Fruit fly (Drosophila melanogaster) whole organism, embryonic: Measurements from ENCODE around the gene Gs2.

ENCODE experiments used
- Aef1 ChIP-seq: fragments of 200-800 bp; sonication (Bioruptor generic); IDR thresholded peaks from 3 replicates; pipeline ENCODE4 v1.3.6; 2022; ENCODE audit warnings: missing biosample characterization, missing genetic modification characterization
- CG10267 ChIP-seq: fragments of 200-800 bp; sonication (Bioruptor generic); optimal IDR thresholded peaks from 2 replicates; lab custom pipeline; 2018; ENCODE audit warnings: missing biosample characterization, mild to moderate bottlenecking, missing genetic modification characterization, moderate library complexity
- CG12155 ChIP-seq: fragments of 200-800 bp; sonication (Bioruptor generic); optimal IDR thresholded peaks from 3 replicates; lab custom pipeline; 2016; ENCODE audit warnings: missing biosample characterization, missing genetic modification characterization
- CG12236 ChIP-seq: fragments of 200-800 bp; sonication (Bioruptor generic); optimal IDR thresholded peaks from 2 replicates; lab custom pipeline; 2016; ENCODE audit warnings: missing biosample characterization, missing genetic modification characterization
- CG13287 ChIP-seq: fragments of 200-800 bp; sonication (Bioruptor generic); IDR thresholded peaks from 2 replicates; pipeline ENCODE4 v1.3.6; 2022; ENCODE audit warnings: missing biosample characterization, missing genetic modification characterization; ENCODE audit not compliant: partially characterized antibody
- CG16779 ChIP-seq: fragments of 200-800 bp; sonication (Bioruptor generic); IDR thresholded peaks from 2 replicates; pipeline ENCODE4 v1.3.6; 2022; ENCODE audit warnings: missing biosample characterization, missing genetic modification characterization
- CG17361 ChIP-seq: fragments of 200-800 bp; sonication (Bioruptor generic); IDR thresholded peaks from 3 replicates; pipeline ENCODE4 v1.3.6; 2022; ENCODE audit warnings: missing biosample characterization, missing genetic modification characterization
- CG17385 ChIP-seq: fragments of 200-800 bp; sonication (Bioruptor generic); optimal IDR thresholded peaks from 3 replicates; lab custom pipeline; 2018; ENCODE audit warnings: missing biosample characterization, mild to moderate bottlenecking, missing genetic modification characterization
- CG17568 ChIP-seq: fragments of 200-800 bp; sonication (Bioruptor generic); optimal IDR thresholded peaks from 2 replicates; lab custom pipeline; 2018; ENCODE audit warnings: missing biosample characterization, mild to moderate bottlenecking, missing genetic modification characterization, moderate library complexity
- CG18764 ChIP-seq: fragments of 200-800 bp; sonication (Bioruptor generic); optimal IDR thresholded peaks from 3 replicates; lab custom pipeline; 2016; ENCODE audit warnings: missing biosample characterization, missing genetic modification characterization
- CG2116 ChIP-seq: fragments of 200-800 bp; sonication (Bioruptor generic); optimal IDR thresholded peaks from 3 replicates; lab custom pipeline; 2018; ENCODE audit warnings: missing biosample characterization, mild to moderate bottlenecking, missing genetic modification characterization
- CG3163 ChIP-seq: fragments of 200-800 bp; sonication (Bioruptor generic); optimal IDR thresholded peaks from 3 replicates; lab custom pipeline; 2016; ENCODE audit warnings: missing biosample characterization, missing genetic modification characterization
- CG32532 ChIP-seq: fragments of 200-800 bp; sonication (Bioruptor generic); IDR thresholded peaks from 2 replicates; pipeline ENCODE4 v1.3.6; 2022; ENCODE audit warnings: missing biosample characterization, missing genetic modification characterization
- CG33213 ChIP-seq: fragments of 200-800 bp; sonication (Bioruptor generic); optimal IDR thresholded peaks from 3 replicates; lab custom pipeline; 2016; ENCODE audit warnings: missing biosample characterization, missing genetic modification characterization
- CG42726 ChIP-seq: fragments of 200-800 bp; sonication (Bioruptor generic); IDR thresholded peaks from 2 replicates; pipeline ENCODE4 v1.3.6; 2022; ENCODE audit warnings: missing biosample characterization, missing genetic modification characterization; ENCODE audit not compliant: partially characterized antibody
- CG4328 ChIP-seq: fragments of 200-800 bp; sonication (Bioruptor generic); optimal IDR thresholded peaks from 3 replicates; lab custom pipeline; 2017; ENCODE audit warnings: missing biosample characterization, missing genetic modification reagents, missing genetic modification characterization
- CG4424 ChIP-seq: fragments of 200-800 bp; sonication (Bioruptor generic); optimal IDR thresholded peaks from 3 replicates; lab custom pipeline; 2016; ENCODE audit warnings: missing biosample characterization, missing genetic modification characterization
- CG4820 ChIP-seq: fragments of 200-800 bp; sonication (Bioruptor generic); optimal IDR thresholded peaks from 3 replicates; lab custom pipeline; 2016; ENCODE audit warnings: missing biosample characterization, missing genetic modification characterization
- CG5245 ChIP-seq: fragments of 200-800 bp; sonication (Bioruptor generic); optimal IDR thresholded peaks from 3 replicates; lab custom pipeline; 2016; ENCODE audit warnings: missing biosample characterization, missing genetic modification characterization
- CG7745 ChIP-seq: fragments of 200-800 bp; sonication (Bioruptor generic); optimal IDR thresholded peaks from 2 replicates; lab custom pipeline; 2018; ENCODE audit warnings: missing biosample characterization, mild to moderate bottlenecking, missing genetic modification characterization, moderate library complexity
- CG9727 ChIP-seq: fragments of 200-800 bp; sonication (Bioruptor generic); optimal IDR thresholded peaks from 3 replicates; lab custom pipeline; 2017; ENCODE audit warnings: missing biosample characterization, mild to moderate bottlenecking, missing genetic modification characterization
- Dbx ChIP-seq: fragments of 200-800 bp; sonication (Bioruptor generic); IDR thresholded peaks from 3 replicates; pipeline ENCODE4 v1.3.6; 2022; ENCODE audit warnings: missing biosample characterization, missing genetic modification characterization
- Dek ChIP-seq: fragments of 200-800 bp; sonication (Bioruptor generic); optimal IDR thresholded peaks from 3 replicates; lab custom pipeline; 2019; ENCODE audit warnings: missing biosample characterization, mild to moderate bottlenecking, missing genetic modification characterization, moderate library complexity
- Dip3 ChIP-seq: fragments of 200-800 bp; sonication (Bioruptor generic); optimal IDR thresholded peaks from 3 replicates; lab custom pipeline; 2016; ENCODE audit warnings: missing biosample characterization, missing genetic modification characterization
- Ets65A ChIP-seq: fragments of 200-800 bp; sonication (Bioruptor generic); peaks from one replicate; lab custom pipeline; 2016; ENCODE audit warnings: missing biosample characterization, missing genetic modification characterization
- GATAe ChIP-seq: fragments of 200-800 bp; sonication (Bioruptor generic); conservative IDR thresholded peaks from 2 replicates; pipeline ENCODE4 v1.3.6; 2022; ENCODE audit warnings: missing biosample characterization, missing genetic modification characterization
- HHEX ChIP-seq: fragments of 200-800 bp; sonication (Bioruptor generic); optimal IDR thresholded peaks from 3 replicates; lab custom pipeline; 2017; ENCODE audit warnings: missing biosample characterization, mild to moderate bottlenecking, missing genetic modification characterization, missing genetic modification reagents
- Kr ChIP-seq: fragments of 200-800 bp; sonication (Bioruptor generic); optimal IDR thresholded peaks from 2 replicates; lab custom pipeline; 2017; ENCODE audit warnings: missing biosample characterization, mild to moderate bottlenecking, missing genetic modification characterization
- NK7.1 ChIP-seq: fragments of 200-800 bp; sonication (Bioruptor generic); optimal IDR thresholded peaks from 3 replicates; lab custom pipeline; 2016; ENCODE audit warnings: missing biosample characterization, missing genetic modification characterization
- Nf-YB ChIP-seq: fragments of 200-800 bp; sonication (Bioruptor generic); optimal IDR thresholded peaks from 3 replicates; lab custom pipeline; 2019; ENCODE audit warnings: missing biosample characterization, mild to moderate bottlenecking, missing genetic modification characterization, moderate library complexity
- Pdp1 ChIP-seq, 2 experiments: fragments of 200-800 bp; sonication (Bioruptor generic); optimal IDR thresholded peaks; 3 replicates each; lab custom pipeline; 2016; ENCODE audit warnings: missing biosample characterization in 2 of 2, missing genetic modification characterization in 2 of 2, mild to moderate bottlenecking in 1 of 2, moderate library complexity in 1 of 2
- Side ChIP-seq: fragments of 200-800 bp; sonication (Bioruptor generic); optimal IDR thresholded peaks from 2 replicates; lab custom pipeline; 2016; ENCODE audit warnings: missing biosample characterization, missing genetic modification characterization
- Sin3A ChIP-seq: fragments of >200 bp; optimal IDR thresholded peaks from 2 replicates; lab custom pipeline; 2018
- Xbp1 ChIP-seq: fragments of 200-800 bp; sonication (Bioruptor generic); optimal IDR thresholded peaks from 3 replicates; lab custom pipeline; 2016; ENCODE audit warnings: missing biosample characterization, mild to moderate bottlenecking, missing genetic modification characterization
- YL-1 ChIP-seq: fragments of 200-800 bp; sonication (Bioruptor generic); optimal IDR thresholded peaks from 3 replicates; lab custom pipeline; 2017; ENCODE audit warnings: missing biosample characterization, mild to moderate bottlenecking, missing genetic modification characterization
- al ChIP-seq: fragments of 200-800 bp; sonication (Bioruptor generic); IDR thresholded peaks from 2 replicates; pipeline ENCODE4 v1.3.6; 2022; ENCODE audit warnings: missing biosample characterization, missing genetic modification characterization
- eve ChIP-seq, 2 experiments: fragments of >200 bp; optimal IDR thresholded peaks; 2 replicates each; lab custom pipeline; 2017; ENCODE audit warnings: missing biosample characterization in 2 of 2, missing genetic modification characterization in 2 of 2
- gce ChIP-seq: fragments of 200-800 bp; sonication (Bioruptor generic); IDR thresholded peaks from 3 replicates; pipeline ENCODE4 v1.3.6; 2022; ENCODE audit warnings: missing biosample characterization, missing genetic modification characterization
- gro ChIP-seq: fragments of 200-800 bp; sonication (Bioruptor generic); optimal IDR thresholded peaks from 2 replicates; lab custom pipeline; 2016; ENCODE audit warnings: missing biosample characterization, missing genetic modification characterization
- ind ChIP-seq: fragments of 200-800 bp; sonication (Bioruptor generic); optimal IDR thresholded peaks from 3 replicates; lab custom pipeline; 2016; ENCODE audit warnings: missing biosample characterization, missing genetic modification characterization
- kay ChIP-seq: fragments of 200-800 bp; sonication (Bioruptor generic); optimal IDR thresholded peaks from 2 replicates; lab custom pipeline; 2016; ENCODE audit warnings: missing biosample characterization, missing genetic modification characterization
- lola ChIP-seq, 3 experiments: fragments of >200 bp in 2 of 3; fragments of 200-800 bp in 1 of 3; sonication (Bioruptor generic) in 1 of 3; optimal IDR thresholded peaks; 2 replicates each; lab custom pipeline; 2017 to 2019; ENCODE audit warnings: missing biosample characterization in 3 of 3, missing genetic modification characterization in 3 of 3, mild to moderate bottlenecking in 1 of 3, moderate library complexity in 1 of 3
- psq ChIP-seq: fragments of 200-800 bp; sonication (Bioruptor generic); optimal IDR thresholded peaks from 2 replicates; lab custom pipeline; 2017; ENCODE audit warnings: missing biosample characterization, missing genetic modification characterization
- ro ChIP-seq: fragments of 200-800 bp; sonication (Bioruptor generic); IDR thresholded peaks from 2 replicates; pipeline ENCODE4 v1.3.6; 2022; ENCODE audit warnings: missing biosample characterization, missing genetic modification characterization
- run ChIP-seq: fragments of 200-800 bp; sonication (Bioruptor generic); optimal IDR thresholded peaks from 3 replicates; lab custom pipeline; 2018; ENCODE audit warnings: missing biosample characterization, mild to moderate bottlenecking, missing genetic modification characterization
- sob ChIP-seq: fragments of 200-800 bp; sonication (Bioruptor generic); IDR thresholded peaks from 2 replicates; pipeline ENCODE4 v1.3.6; 2022; ENCODE audit warnings: missing biosample characterization, missing genetic modification characterization
- stc ChIP-seq: fragments of 200-800 bp; sonication (Bioruptor generic); IDR thresholded peaks from 2 replicates; pipeline ENCODE4 v1.3.6; 2022; ENCODE audit warnings: missing biosample characterization, missing genetic modification characterization
- tgo ChIP-seq: fragments of 200-800 bp; sonication (Bioruptor generic); IDR thresholded peaks from 3 replicates; pipeline ENCODE4 v1.3.6; 2022; ENCODE audit warnings: missing biosample characterization, missing genetic modification characterization
- twi ChIP-seq: fragments of 200-800 bp; optimal IDR thresholded peaks from 2 replicates; lab custom pipeline; 2019; ENCODE audit warnings: missing biosample characterization, mild to moderate bottlenecking, missing genetic modification characterization, moderate library complexity
- vfl ChIP-seq: fragments of 200-800 bp; sonication (Bioruptor generic); optimal IDR thresholded peaks from 2 replicates; lab custom pipeline; 2016; ENCODE audit warnings: missing biosample characterization, missing genetic modification characterization
- wor ChIP-seq: fragments of 200-800 bp; sonication (Bioruptor generic); IDR thresholded peaks from 2 replicates; pipeline ENCODE4 v1.3.6; 2022; ENCODE audit warnings: missing biosample characterization, missing genetic modification characterization
- zen ChIP-seq: fragments of 200-800 bp; sonication (Bioruptor generic); optimal IDR thresholded peaks from 3 replicates; lab custom pipeline; 2018; ENCODE audit warnings: missing biosample characterization, mild to moderate bottlenecking, missing genetic modification characterization, moderate library complexity

Gs2 gene

DNA sequence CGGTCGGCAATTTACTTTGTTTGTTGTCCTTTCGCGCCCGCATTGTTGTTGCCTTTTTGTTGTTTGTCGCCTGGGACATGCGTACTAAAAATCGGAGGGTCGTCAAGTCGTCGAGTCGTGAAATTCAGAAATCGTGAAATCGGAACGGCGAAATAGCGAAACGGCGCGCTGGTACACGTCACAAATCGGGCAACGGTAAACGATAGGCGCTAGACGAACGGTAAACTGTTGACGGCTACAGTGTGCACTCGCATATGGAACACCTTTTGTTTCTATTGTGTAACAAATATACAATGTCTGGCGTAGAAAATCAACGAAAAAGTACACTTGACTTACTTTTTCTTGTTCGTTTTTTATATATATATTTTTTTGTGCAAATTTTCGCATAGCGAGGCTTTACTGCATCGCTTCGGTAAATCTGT lies 38.6 kb upstream of the Gs2 start (continued):
- TF ChIP-seq run (tag; lab: Kevin White, UChicago) (no peak), CG17361 (GFP tag; lab: Robert Waterston, UW) (peak; percentile 52), CG4424 (GFP tag; lab: Kevin White, UChicago) (peak; percentile 41), CG12236 (GFP tag; lab: Kevin White, UChicago) (no peak), CG16779 (0 out of 2 replicates have a peak, but pooled peaks have one; percentile 53), sob (GFP tag; lab: Robert Waterston, UW) (peak; percentile 88), GATAe (0 out of 2 replicates have a peak, but pooled peaks have one; percentile 21), NK7.1 (GFP tag; lab: Kevin White, UChicago) (peak; percentile 2), gce (GFP tag; lab: Robert Waterston, UW) (0 out of 3 replicates have a peak, but pooled peaks have one; percentile 44), CG32532 (GFP tag; lab: Robert Waterston, UW) (peak; percentile 90), Dip3 (GFP tag; lab: Kevin White, UChicago) (peak; percentile 71), Sin3A (lab: Kevin White, UChicago) (no peak), zen (tag; lab: Kevin White, UChicago) (peak; percentile 6), gro (peak; percentile 57), twi (tag; lab: Kevin White, UChicago) (no peak), al (peak; percentile 74), Aef1 (peak; percentile 77), CG18764 (peak; percentile 18), Xbp1 (GFP tag; lab: Kevin White, UChicago) (peak; percentile 73), CG2116 (GFP tag; lab: Kevin White, UChicago) (no peak), Ets65A (GFP tag; lab: Kevin White, UChicago) (peak; percentile 79), CG42726 (GFP tag; lab: Robert Waterston, UW) (no peak), CG5245 (no peak), CG33213 (GFP tag; lab: Kevin White, UChicago) (no peak), YL-1 (GFP tag; lab: Kevin White, UChicago) (no peak), lola (GFP tag; optimal IDR thresholded peaks at IDR 0.05; lab: Kevin White, UChicago) (no peak), ro (GFP tag; lab: Robert Waterston, UW) (peak; percentile 43; the same call in 1 of the 2 replicates), CG17568 (GFP tag; lab: Kevin White, UChicago) (peak; percentile 44), CG10267 (peak; percentile 31), HHEX (GFP tag; lab: Kevin White, UChicago) (peak; percentile 71), kay (GFP tag; lab: Kevin White, UChicago) (peak; percentile 55), ind (GFP tag; lab: Kevin White, UChicago) (peak; percentile 75), CG9727 (GFP tag; lab: Kevin White, UChicago) (peak; percentile 61), wor (GFP tag; lab: Robert Waterston, UW) (no peak), Dek (tag; lab: Kevin White, UChicago) (peak; percentile 69), CG17385 (GFP tag; lab: Kevin White, UChicago) (peak; percentile 65), CG4328 (GFP tag; lab: Kevin White, UChicago) (peak; percentile 33), Nf-YB (no peak), Pdp1 (GFP tag; optimal IDR thresholded peaks at IDR 0.05; lab: Kevin White, UChicago) (peak; percentile 65 to 74), psq (GFP tag; lab: Kevin White, UChicago) (no peak), Kr (GFP tag; lab: Kevin White, UChicago) (no peak), CG4820 (peak; percentile 32), CG12155 (peak; percentile 54), stc (GFP tag; lab: Robert Waterston, UW) (peak; percentile 58; the same call in 1 of the 2 replicates), vfl (GFP tag; lab: Kevin White, UChicago) (peak; percentile 47), Dbx (GFP tag; lab: Robert Waterston, UW) (peak; percentile 91), eve (GFP tag; optimal IDR thresholded peaks at IDR 0.05; lab: Kevin White, UChicago) (no peak), CG7745 (tag; lab: Kevin White, UChicago) (no peak), Side (GFP tag; lab: Kevin White, UChicago) (peak; percentile 9), CG3163 (GFP tag; lab: Kevin White, UChicago) (no peak), tgo (GFP tag; lab: Robert Waterston, UW) (peak; percentile 79), CG13287 (no peak)
